Worm (Caenorhabditis elegans) whole organism, L2 larva: ENCODE measurements around the gene nlp-30.
A peak's percentile ranks its signal among the peaks of the same experiment; 100 is the strongest.

ENCODE experiments used
- Y55F3AM.14 ChIP-seq: fragments of 200-800 bp; sonication (Bioruptor generic); optimal IDR thresholded peaks from 2 replicates; lab custom pipeline; 2018; ENCODE audit warnings: mild to moderate bottlenecking, missing genetic modification characterization, missing compliant biosample characterization
- ZK546.5 ChIP-seq: sonication (generic microtip); optimal IDR thresholded peaks from 2 replicates; lab custom pipeline; 2017; ENCODE audit warnings: missing biosample characterization, missing genetic modification characterization
- alr-1 ChIP-seq: fragments of 150-350 bp; optimal IDR thresholded peaks from 2 replicates; lab custom pipeline; 2014; ENCODE audit warnings: missing biosample characterization, missing genetic modification characterization
- aly-2 ChIP-seq: fragments of 150-350 bp; optimal IDR thresholded peaks from 2 replicates; lab custom pipeline; 2014; ENCODE audit warnings: missing biosample characterization, missing genetic modification characterization
- ama-1 ChIP-seq: fragments of 150-350 bp; optimal IDR thresholded peaks from 2 replicates; lab custom pipeline; 2018; ENCODE audit warnings: inconsistent platforms
- blmp-1 ChIP-seq: sonication (generic microtip); optimal IDR thresholded peaks from 2 replicates; lab custom pipeline; 2017; ENCODE audit warnings: missing genetic modification characterization, mild to moderate bottlenecking, missing compliant biosample characterization, antibody characterized with exemption, moderate library complexity; ENCODE audit not compliant: insufficient read depth
- ceh-16 ChIP-seq: fragments of 150-350 bp; optimal IDR thresholded peaks from 2 replicates; lab custom pipeline; 2014; ENCODE audit warnings: missing biosample characterization, missing genetic modification characterization
- ceh-82 ChIP-seq: fragments of 150-350 bp; optimal IDR thresholded peaks from 2 replicates; lab custom pipeline; 2014; ENCODE audit warnings: missing biosample characterization, missing genetic modification characterization
- crh-2 ChIP-seq: sonication (generic microtip); optimal IDR thresholded peaks from 2 replicates; lab custom pipeline; 2017; ENCODE audit warnings: missing biosample characterization, missing genetic modification characterization
- dmd-4 ChIP-seq: sonication (generic microtip); optimal IDR thresholded peaks from 2 replicates; lab custom pipeline; 2017; ENCODE audit warnings: missing biosample characterization, missing genetic modification characterization
- elt-1 ChIP-seq: fragments of 150-350 bp; optimal IDR thresholded peaks from 2 replicates; lab custom pipeline; 2014; ENCODE audit warnings: missing biosample characterization, missing genetic modification characterization
- fos-1 ChIP-seq: fragments of 150-350 bp; optimal IDR thresholded peaks from 2 replicates; lab custom pipeline; 2014; ENCODE audit warnings: missing biosample characterization, missing genetic modification characterization
- lin-11 ChIP-seq: fragments of 150-350 bp; sonication (generic microtip); optimal IDR thresholded peaks from 2 replicates; lab custom pipeline; 2014; ENCODE audit warnings: missing biosample characterization, missing genetic modification characterization, inconsistent platforms, mixed read lengths
- lin-13 ChIP-seq: fragments of 150-350 bp; optimal IDR thresholded peaks from 2 replicates; lab custom pipeline; 2014; ENCODE audit warnings: missing biosample characterization, missing genetic modification reagents, missing genetic modification characterization
- mab-5 ChIP-seq: fragments of 150-350 bp; optimal IDR thresholded peaks from 2 replicates; lab custom pipeline; 2014; ENCODE audit warnings: missing biosample characterization, missing genetic modification characterization
- nhr-10 ChIP-seq: sonication (generic microtip); optimal IDR thresholded peaks from 2 replicates; lab custom pipeline; 2017; ENCODE audit warnings: missing biosample characterization, missing genetic modification characterization
- nhr-12 ChIP-seq: fragments of 150-350 bp; optimal IDR thresholded peaks from 2 replicates; lab custom pipeline; 2014; ENCODE audit warnings: missing biosample characterization, missing genetic modification characterization
- nhr-129 ChIP-seq: fragments of 150-350 bp; optimal IDR thresholded peaks from 2 replicates; lab custom pipeline; 2014; ENCODE audit warnings: missing biosample characterization, missing genetic modification characterization
- nhr-21 ChIP-seq: fragments of 150-350 bp; optimal IDR thresholded peaks from 2 replicates; lab custom pipeline; 2014; ENCODE audit warnings: missing biosample characterization, missing genetic modification characterization
- nhr-23 ChIP-seq: fragments of 150-350 bp; optimal IDR thresholded peaks from 2 replicates; lab custom pipeline; 2014; ENCODE audit warnings: missing biosample characterization, missing genetic modification reagents, missing genetic modification characterization
- nhr-25 ChIP-seq: fragments of 150-350 bp; sonication (generic microtip); optimal IDR thresholded peaks from 3 replicates; lab custom pipeline; 2014; ENCODE audit warnings: missing biosample characterization, missing genetic modification characterization
- nhr-6 ChIP-seq: fragments of 150-350 bp; optimal IDR thresholded peaks from 2 replicates; lab custom pipeline; 2014; ENCODE audit warnings: missing biosample characterization, missing genetic modification characterization
- nhr-77 ChIP-seq: fragments of 150-350 bp; optimal IDR thresholded peaks from 2 replicates; lab custom pipeline; 2014; ENCODE audit warnings: missing biosample characterization, missing genetic modification characterization
- peb-1 ChIP-seq: fragments of 150-350 bp; optimal IDR thresholded peaks from 2 replicates; lab custom pipeline; 2014; ENCODE audit warnings: missing biosample characterization, missing genetic modification characterization
- sem-4 ChIP-seq: fragments of 150-350 bp; optimal IDR thresholded peaks from 2 replicates; lab custom pipeline; 2014; ENCODE audit warnings: missing biosample characterization, missing genetic modification reagents, missing genetic modification characterization
- skn-1 ChIP-seq: sonication (generic microtip); optimal IDR thresholded peaks from 2 replicates; lab custom pipeline; 2017; ENCODE audit warnings: missing biosample characterization, missing genetic modification characterization
- sma-3 ChIP-seq: sonication (generic microtip); optimal IDR thresholded peaks from 2 replicates; lab custom pipeline; 2016; ENCODE audit warnings: missing genetic modification reagents, missing genetic modification characterization, missing compliant biosample characterization
- sma-9 ChIP-seq, 2 experiments: fragments of 150-350 bp in 1 of 2; sonication (generic microtip) in 1 of 2; optimal IDR thresholded peaks; 2 replicates each; lab custom pipeline; 2014 to 2016; ENCODE audit warnings: missing genetic modification characterization in 2 of 2, mild to moderate bottlenecking in 1 of 2, missing biosample characterization in 1 of 2, missing compliant biosample characterization in 1 of 2, missing genetic modification reagents in 1 of 2, moderate library complexity in 1 of 2
- unc-39 ChIP-seq: fragments of 150-350 bp; optimal IDR thresholded peaks from 2 replicates; lab custom pipeline; 2014; ENCODE audit warnings: missing biosample characterization, missing genetic modification characterization
- unc-55 ChIP-seq: fragments of 150-350 bp; sonication (generic microtip); optimal IDR thresholded peaks from 3 replicates; lab custom pipeline; 2014; ENCODE audit warnings: missing biosample characterization, missing genetic modification reagents, missing genetic modification characterization
- unc-62 ChIP-seq: fragments of 150-350 bp; optimal IDR thresholded peaks from 2 replicates; lab custom pipeline; 2014; ENCODE audit warnings: missing biosample characterization, missing genetic modification reagents, missing genetic modification characterization
- ztf-1 ChIP-seq: fragments of 200-800 bp; sonication (Bioruptor generic); conservative IDR thresholded peaks from 2 replicates; pipeline ENCODE4 v1.3.6; 2022; ENCODE audit warnings: missing genetic modification characterization, missing compliant biosample characterization
- ztf-4 ChIP-seq: fragments of 150-350 bp; optimal IDR thresholded peaks from 2 replicates; lab custom pipeline; 2014; ENCODE audit warnings: missing biosample characterization, missing genetic modification characterization

nlp-30 gene

ce11 chrV:3979819-3980218, 2.0 kb upstream of the nlp-30 start, which contains the start of gene nlp-31 (continued):
- TF ChIP-seq lin-13 (GFP tag; lab: Kevin White, UChicago) (no peak), fos-1 (peak; percentile 34), sem-4 (tag; lab: Kevin White, UChicago) (no peak)

- TF ChIP-seq nhr-21 (tag; lab: Kevin White, UChicago) (peak; percentile 68), unc-39 (no peak), crh-2 (tag; lab: Kevin White, UChicago) (no peak), ztf-4 (tag; lab: Kevin White, UChicago) (no peak), sma-3 (GFP tag; lab: Kevin White, UChicago) (peak; percentile 21), blmp-1 (tag; lab: Kevin White, UChicago) (no peak), unc-62 (no peak), nhr-12 (tag; lab: Kevin White, UChicago) (no peak), Y55F3AM.14 (GFP tag; lab: Kevin White, UChicago) (no peak), ztf-1 (GFP tag; lab: Robert Waterston, UW) (no peak), ceh-82 (tag; lab: Kevin White, UChicago) (no peak), ZK546.5 (tag; lab: Kevin White, UChicago) (no peak), skn-1 (no peak), ama-1 (lab: Kevin White, UChicago) (peak; percentile 23), mab-5 (tag; lab: Kevin White, UChicago) (no peak), sem-4 (tag; lab: Kevin White, UChicago) (no peak), sma-9 (GFP tag; optimal IDR thresholded peaks at IDR 0.05; lab: Kevin White, UChicago) (peak; percentile 33), sma-9 (tag; optimal IDR thresholded peaks at IDR 0.05; lab: Kevin White, UChicago) (no peak), unc-55 (GFP tag; lab: Kevin White, UChicago) (no peak)
These were observed 1.4 kb upstream of the nlp-30 start for ce11 chrV:3980228-3980933.

ce11 chrV:3984178-3984577, 2.4 kb downstream of the nlp-30 start, which contains the start of gene nlp-29:
Gene nlp-29, plus strand, starts transcription at chrV:3984425.
- TF ChIP-seq ztf-4 (tag; lab: Kevin White, UChicago): no peak
- TF ChIP-seq ama-1 (lab: Kevin White, UChicago): no peak
- no peak for TF ChIP-seq alr-1 (tag; lab: Kevin White, UChicago)
- peak; percentile 49 for TF ChIP-seq crh-2 (tag; lab: Kevin White, UChicago)
- TF ChIP-seq ceh-16 (tag; lab: Kevin White, UChicago): no peak
- TF ChIP-seq nhr-129 (tag; lab: Kevin White, UChicago): no peak
- TF ChIP-seq nhr-21 (tag; lab: Kevin White, UChicago): peak; percentile 59
- TF ChIP-seq elt-1 (tag; lab: Kevin White, UChicago): no peak
- TF ChIP-seq ZK546.5 (tag; lab: Kevin White, UChicago): no peak
- no peak for TF ChIP-seq unc-62
- TF ChIP-seq nhr-6 (tag; lab: Kevin White, UChicago): no peak
- no peak for TF ChIP-seq nhr-12 (tag; lab: Kevin White, UChicago)
- no peak for TF ChIP-seq dmd-4 (tag; lab: Kevin White, UChicago)
- no peak for TF ChIP-seq aly-2 (tag; lab: Kevin White, UChicago)
- peak; percentile 50 for TF ChIP-seq blmp-1 (tag; lab: Kevin White, UChicago)
- peak; percentile 77 for TF ChIP-seq nhr-25
- TF ChIP-seq sem-4 (tag; lab: Kevin White, UChicago): no peak
- no peak for TF ChIP-seq nhr-77 (tag; lab: Kevin White, UChicago)
- TF ChIP-seq sma-3 (GFP tag; lab: Kevin White, UChicago): peak; percentile 79
- peak; percentile 63 for TF ChIP-seq sma-9 (GFP tag; optimal IDR thresholded peaks at IDR 0.05; lab: Kevin White, UChicago)
- no peak for TF ChIP-seq sma-9 (tag; optimal IDR thresholded peaks at IDR 0.05; lab: Kevin White, UChicago)
- no peak for TF ChIP-seq nhr-10
- TF ChIP-seq lin-11: no peak
- TF ChIP-seq, all 48 proteins: peak for 6

- no peak for TF ChIP-seq peb-1 (tag; lab: Kevin White, UChicago)
- no peak for TF ChIP-seq nhr-77 (tag; lab: Kevin White, UChicago)
- TF ChIP-seq crh-2 (tag; lab: Kevin White, UChicago): no peak
- peak; percentile 54 for TF ChIP-seq blmp-1 (tag; lab: Kevin White, UChicago)
- peak; percentile 42 for TF ChIP-seq nhr-25
- peak; percentile 72 for TF ChIP-seq sma-9 (GFP tag; optimal IDR thresholded peaks at IDR 0.05; lab: Kevin White, UChicago)
- no peak for TF ChIP-seq sma-9 (tag; optimal IDR thresholded peaks at IDR 0.05; lab: Kevin White, UChicago)
- no peak for TF ChIP-seq nhr-23 (tag; lab: Kevin White, UChicago)
These were observed 3.3 kb downstream of the nlp-30 start for ce11 chrV:3985104-3985503.
